Fruit fly (Drosophila melanogaster) whole organism, wandering third instar larva: Measurements from ENCODE around the gene Lsd-1.

Source experiments
- Abd-B ChIP-seq: fragments of >200 bp; optimal IDR thresholded peaks from 2 replicates; lab custom pipeline; 2017; ENCODE audit warnings: missing biosample characterization, missing genetic modification characterization
- CG32264 ChIP-seq: fragments of 200-800 bp; sonication (Bioruptor generic); optimal IDR thresholded peaks from 2 replicates; lab custom pipeline; 2016; ENCODE audit warnings: missing biosample characterization, missing genetic modification characterization
- CG9705 ChIP-seq: fragments of 200-800 bp; sonication (Bioruptor generic); optimal IDR thresholded peaks from 2 replicates; lab custom pipeline; 2018; ENCODE audit warnings: missing biosample characterization, mild to moderate bottlenecking, missing genetic modification characterization
- CrebA ChIP-seq: fragments of 200-800 bp; sonication (Bioruptor generic); optimal IDR thresholded peaks from 2 replicates; lab custom pipeline; 2016; ENCODE audit warnings: missing biosample characterization, mild to moderate bottlenecking, missing genetic modification characterization, borderline replicate concordance
- Dfd ChIP-seq: fragments of >200 bp; optimal IDR thresholded peaks from 2 replicates; lab custom pipeline; 2017; ENCODE audit warnings: missing biosample characterization, missing genetic modification characterization
- Dif ChIP-seq: fragments of 200-275, 200-300 bp; sonication (Bioruptor generic); optimal IDR thresholded peaks from 2 replicates; lab custom pipeline; 2018; ENCODE audit warnings: missing biosample characterization, missing genetic modification characterization; ENCODE audit not compliant: partially characterized antibody
- GATAd ChIP-seq: sonication (Bioruptor generic); optimal IDR thresholded peaks from 2 replicates; lab custom pipeline; 2016; ENCODE audit warnings: missing biosample characterization, missing genetic modification characterization
- HLH106 ChIP-seq: fragments of 200-800 bp; optimal IDR thresholded peaks from 3 replicates; lab custom pipeline; 2019; ENCODE audit warnings: missing biosample characterization, mild to moderate bottlenecking, missing genetic modification characterization, moderate library complexity
- Hnf4 ChIP-seq: fragments of 200-800 bp; sonication (Bioruptor generic); optimal IDR thresholded peaks from 2 replicates; lab custom pipeline; 2016; ENCODE audit warnings: missing biosample characterization, mild to moderate bottlenecking, missing genetic modification characterization
- Hr78 ChIP-seq: fragments of >200 bp; optimal IDR thresholded peaks from 2 replicates; lab custom pipeline; 2017; ENCODE audit warnings: missing biosample characterization, missing genetic modification characterization
- Hr83 ChIP-seq: fragments of 200-300 bp; sonication (Bioruptor generic); optimal IDR thresholded peaks from 2 replicates; lab custom pipeline; 2016; ENCODE audit warnings: missing biosample characterization, mild to moderate bottlenecking, missing genetic modification characterization, moderate library complexity; ENCODE audit not compliant: poor library complexity, severe bottlenecking
- Jra ChIP-seq: sonication (Bioruptor generic); optimal IDR thresholded peaks from 2 replicates; lab custom pipeline; 2016; ENCODE audit warnings: missing biosample characterization, missing genetic modification characterization
- Mio ChIP-seq: sonication (Bioruptor generic); optimal IDR thresholded peaks from 2 replicates; lab custom pipeline; 2016; ENCODE audit warnings: missing biosample characterization, missing genetic modification characterization
- Myc ChIP-seq: fragments of >200 bp; optimal IDR thresholded peaks from 2 replicates; lab custom pipeline; 2017
- N ChIP-seq: fragments of >200 bp; optimal IDR thresholded peaks from 2 replicates; lab custom pipeline; 2018; ENCODE audit warnings: missing biosample characterization, missing external identifiers, missing genetic modification characterization
- OdsH ChIP-seq: fragments of 200-800 bp; sonication (Bioruptor generic); optimal IDR thresholded peaks from 2 replicates; lab custom pipeline; 2016; ENCODE audit warnings: missing biosample characterization, mild to moderate bottlenecking, missing genetic modification characterization
- Rel ChIP-seq, 2 experiments: fragments of 200-800 bp; sonication (Bioruptor generic) in 1 of 2; optimal IDR thresholded peaks; 2 replicates in 1 of 2; 3 replicates in 1 of 2; lab custom pipeline; 2016 to 2019; ENCODE audit warnings: mild to moderate bottlenecking in 2 of 2, missing biosample characterization in 2 of 2, missing genetic modification characterization in 2 of 2, moderate library complexity in 1 of 2
- Sp1 ChIP-seq: fragments of 200-800 bp; sonication (Bioruptor generic); optimal IDR thresholded peaks from 3 replicates; lab custom pipeline; 2019; ENCODE audit warnings: missing biosample characterization, mild to moderate bottlenecking, missing genetic modification characterization, moderate library complexity
- Vsx2 ChIP-seq: fragments of 200-300, 225-300 bp; sonication (Bioruptor generic); optimal IDR thresholded peaks from 2 replicates; lab custom pipeline; 2018; ENCODE audit warnings: missing biosample characterization, missing genetic modification characterization; ENCODE audit not compliant: partially characterized antibody
- br ChIP-seq: fragments of 200-800 bp; sonication (Bioruptor generic); optimal IDR thresholded peaks from 2 replicates; lab custom pipeline; 2016; ENCODE audit warnings: missing biosample characterization, missing genetic modification characterization
- brk ChIP-seq: fragments of 200-800 bp; sonication (Bioruptor generic); optimal IDR thresholded peaks from 2 replicates; lab custom pipeline; 2016; ENCODE audit warnings: missing biosample characterization, mild to moderate bottlenecking, missing genetic modification characterization
- dl ChIP-seq, 2 experiments: fragments of 175-275, 200-275 bp in 1 of 2; fragments of 200-275 bp in 1 of 2; sonication (Bioruptor generic); optimal IDR thresholded peaks; lab custom pipeline; 2018; ENCODE audit warnings: mild to moderate bottlenecking in 2 of 2, missing biosample characterization in 2 of 2, missing genetic modification characterization in 2 of 2, moderate library complexity in 2 of 2; ENCODE audit not compliant: partially characterized antibody in 2 of 2, insufficient read depth in 1 of 2
- dmrt93B ChIP-seq: fragments of 200-800 bp; sonication (Bioruptor generic); optimal IDR thresholded peaks from 2 replicates; lab custom pipeline; 2018; ENCODE audit warnings: missing biosample characterization, mild to moderate bottlenecking, missing genetic modification characterization
- dsf ChIP-seq: sonication (Bioruptor generic); optimal IDR thresholded peaks from 2 replicates; lab custom pipeline; 2016; ENCODE audit warnings: missing biosample characterization, missing genetic modification characterization, borderline replicate concordance
- ey ChIP-seq: fragments of 200-800 bp; sonication (Bioruptor generic); optimal IDR thresholded peaks from 2 replicates; lab custom pipeline; 2016; ENCODE audit warnings: missing biosample characterization, missing genetic modification characterization
- foxo ChIP-seq, 2 experiments: fragments of 200-800 bp; sonication (Bioruptor generic); optimal IDR thresholded peaks; 2 replicates in 1 of 2; 3 replicates in 1 of 2; lab custom pipeline; 2016 to 2017; ENCODE audit warnings: missing biosample characterization in 2 of 2, missing genetic modification characterization in 2 of 2
- fru ChIP-seq: fragments of 200-800 bp; sonication (Bioruptor generic); optimal IDR thresholded peaks from 3 replicates; lab custom pipeline; 2016; ENCODE audit warnings: missing biosample characterization, mild to moderate bottlenecking, missing genetic modification characterization
- h ChIP-seq: fragments of 200-800 bp; sonication (Bioruptor generic); optimal IDR thresholded peaks from 3 replicates; lab custom pipeline; 2016; ENCODE audit warnings: missing biosample characterization, mild to moderate bottlenecking, missing genetic modification characterization
- jim ChIP-seq: fragments of 175-275, 200-325 bp; sonication (Bioruptor generic); optimal IDR thresholded peaks from 2 replicates; lab custom pipeline; 2016; ENCODE audit warnings: missing biosample characterization, mild to moderate bottlenecking, missing genetic modification characterization
- lola ChIP-seq: fragments of >200 bp; optimal IDR thresholded peaks from 2 replicates; lab custom pipeline; 2017; ENCODE audit warnings: missing biosample characterization, missing genetic modification characterization
- pan ChIP-seq: fragments of >200 bp; optimal IDR thresholded peaks from 2 replicates; lab custom pipeline; 2017
- psq ChIP-seq: fragments of 200-800 bp; sonication (Bioruptor generic); optimal IDR thresholded peaks from 3 replicates; lab custom pipeline; 2017; ENCODE audit warnings: missing biosample characterization, mild to moderate bottlenecking, missing genetic modification characterization, moderate library complexity
- rgr ChIP-seq: fragments of 200-800 bp; sonication (Bioruptor generic); optimal IDR thresholded peaks from 3 replicates; lab custom pipeline; 2016; ENCODE audit warnings: missing biosample characterization, mild to moderate bottlenecking, missing genetic modification characterization
- sage ChIP-seq: fragments of 200-800 bp; sonication (Bioruptor generic); optimal IDR thresholded peaks from 2 replicates; lab custom pipeline; 2016; ENCODE audit warnings: missing biosample characterization, mild to moderate bottlenecking, missing genetic modification characterization
- sv ChIP-seq: fragments of 200-800 bp; sonication (Bioruptor generic); optimal IDR thresholded peaks from 3 replicates; lab custom pipeline; 2016; ENCODE audit warnings: missing biosample characterization, missing genetic modification characterization
- tai ChIP-seq: sonication (Bioruptor generic); optimal IDR thresholded peaks from 2 replicates; lab custom pipeline; 2016; ENCODE audit warnings: missing biosample characterization, missing genetic modification characterization
- usp ChIP-seq: fragments of >200 bp; optimal IDR thresholded peaks from 2 replicates; lab custom pipeline; 2017; ENCODE audit warnings: missing biosample characterization, missing genetic modification characterization
- woc ChIP-seq: sonication (Bioruptor generic); optimal IDR thresholded peaks from 2 replicates; lab custom pipeline; 2016; ENCODE audit warnings: missing biosample characterization, mild to moderate bottlenecking, missing genetic modification characterization

The Lsd-1 gene

DNA sequence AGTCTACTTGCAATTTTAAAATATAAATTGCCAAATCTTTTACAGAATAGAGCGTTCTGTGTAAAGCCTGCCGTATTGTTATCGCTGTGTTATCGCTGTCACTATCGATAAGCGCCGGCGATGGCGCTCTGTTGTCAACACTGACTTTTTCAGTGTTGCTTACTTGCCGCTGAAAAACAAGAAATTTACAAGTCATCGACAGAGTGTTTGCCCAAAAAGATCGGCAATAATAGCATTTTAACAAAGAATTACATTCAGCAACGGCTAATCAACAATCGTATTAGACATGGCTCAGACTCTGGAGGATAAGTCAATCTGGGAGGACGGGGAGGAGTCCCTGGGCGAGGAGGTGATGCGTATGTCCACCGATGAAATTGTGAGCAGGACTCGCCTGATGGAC lies 10.9 kb upstream of the Lsd-1 start, which contains the start of the genes RanBP3 and Rpt5:
RanBP3 (minus strand) TSS at position 107 of the 400 bp plus-strand sequence.
Rpt5 (plus strand) TSS at position 149 of the 400 bp plus-strand sequence.
- TF ChIP-seq Jra (GFP tag; lab: Kevin White, UChicago), result no peak
- no peak for TF ChIP-seq jim (GFP tag; lab: Kevin White, UChicago)
- no peak for TF ChIP-seq Vsx2
- no peak for TF ChIP-seq tai (GFP tag; lab: Kevin White, UChicago)
- peak; percentile 85 for TF ChIP-seq h (GFP tag; lab: Kevin White, UChicago)
- TF ChIP-seq brk (GFP tag; lab: Kevin White, UChicago), result no peak
- TF ChIP-seq Myc, result peak; percentile 32
- no peak for TF ChIP-seq sv
- peak; percentile 47 for TF ChIP-seq CG32264 (GFP tag; lab: Kevin White, UChicago)
- TF ChIP-seq Dfd (GFP tag; lab: Kevin White, UChicago), result no peak
- no peak for TF ChIP-seq Abd-B (GFP tag; lab: Kevin White, UChicago)
- peak; percentile 46 for TF ChIP-seq ey
- no peak for TF ChIP-seq dsf (GFP tag; lab: Kevin White, UChicago)
- no peak for TF ChIP-seq Rel (GFP tag; optimal IDR thresholded peaks at IDR 0.05; lab: Kevin White, UChicago)
- peak; percentile 70 for TF ChIP-seq Rel (tag; optimal IDR thresholded peaks at IDR 0.05; lab: Kevin White, UChicago)
- no peak for TF ChIP-seq GATAd (GFP tag; lab: Kevin White, UChicago)
- peak; percentile 44 for TF ChIP-seq Mio (GFP tag; lab: Kevin White, UChicago)
- peak; percentile 67 for TF ChIP-seq Sp1 (GFP tag; lab: Kevin White, UChicago)
- TF ChIP-seq dl (GFP tag; optimal IDR thresholded peaks at IDR 0.05; lab: Kevin White, UChicago; ENCODE audit: insufficient read depth in 1 of 2, partially characterized antibody in 2 of 2), result no peak
- TF ChIP-seq lola (GFP tag; lab: Kevin White, UChicago), result no peak
- no peak for TF ChIP-seq woc
- peak; percentile 53 for TF ChIP-seq CG9705 (GFP tag; lab: Kevin White, UChicago)
- TF ChIP-seq Hr83 (GFP tag; lab: Kevin White, UChicago), result peak; percentile 94
- no peak for TF ChIP-seq dmrt93B (GFP tag; lab: Kevin White, UChicago)
- no peak for TF ChIP-seq Hr78 (GFP tag; lab: Kevin White, UChicago)
- TF ChIP-seq fru, result peak; percentile 71
- TF ChIP-seq HLH106 (tag; lab: Kevin White, UChicago), result peak; percentile 51
- TF ChIP-seq br (GFP tag; lab: Kevin White, UChicago), result peak; percentile 83
- TF ChIP-seq N, result no peak
- peak; percentile 55 for TF ChIP-seq psq (GFP tag; lab: Kevin White, UChicago)
- TF ChIP-seq Dif (GFP tag; lab: Kevin White, UChicago), result peak; percentile 16
- TF ChIP-seq usp (GFP tag; lab: Kevin White, UChicago), result no peak
- TF ChIP-seq OdsH, result peak; percentile 73
- no peak for TF ChIP-seq CrebA
- TF ChIP-seq pan (lab: Kevin White, UChicago), result no peak
- no peak for TF ChIP-seq Hnf4 (GFP tag; lab: Kevin White, UChicago)
- no peak for TF ChIP-seq sage (GFP tag; lab: Kevin White, UChicago)
- TF ChIP-seq rgr, result peak; percentile 86
- TF ChIP-seq foxo (GFP tag; optimal IDR thresholded peaks at IDR 0.05; lab: Kevin White, UChicago), result peak in 1 of 2 experiments; percentile 85

DNA sequence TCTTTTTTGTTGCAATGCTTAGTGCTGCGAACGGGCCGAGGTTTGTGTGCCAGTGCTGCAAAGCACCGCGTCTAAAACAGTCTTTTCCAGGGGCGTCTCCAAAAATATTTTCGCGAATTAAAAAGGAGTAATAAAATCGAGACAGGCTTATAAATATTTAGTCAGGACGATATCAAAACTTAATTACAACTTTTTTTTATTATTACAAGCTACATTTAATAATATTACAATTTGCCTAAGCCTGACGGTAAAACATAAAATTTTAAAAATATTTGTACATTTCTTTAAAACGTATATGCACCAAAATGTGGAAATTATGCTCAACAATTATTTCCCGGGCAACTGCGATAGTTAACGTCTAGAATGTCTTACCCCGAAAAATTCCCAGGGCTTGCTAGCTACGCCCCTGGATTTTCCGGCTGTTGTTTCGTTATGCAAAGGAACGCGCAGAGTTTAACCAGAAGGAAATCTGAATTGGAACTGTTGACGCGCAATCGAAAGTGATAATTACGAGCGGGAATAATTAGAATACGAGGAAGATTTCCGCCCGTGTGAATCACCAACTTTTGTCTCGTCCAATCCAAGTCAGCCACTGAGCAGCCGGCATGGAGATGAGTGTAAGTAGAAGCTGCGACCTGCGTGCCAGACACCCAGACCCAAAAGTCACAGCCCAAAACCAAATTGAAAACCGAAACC lies 5.6 kb upstream of the Lsd-1 start, which contains the start of the genes PTPMT1 and Hrd3:
PTPMT1 (plus strand) TSS at position 428 of the 696 bp plus-strand sequence.
Hrd3 (minus strand) TSS at position 646 of the 696 bp plus-strand sequence.
- TF ChIP-seq Dfd (GFP tag; lab: Kevin White, UChicago) (no peak), CG9705 (GFP tag; lab: Kevin White, UChicago) (peak; percentile 96), Hnf4 (GFP tag; lab: Kevin White, UChicago) (peak; percentile 95), HLH106 (tag; lab: Kevin White, UChicago) (peak; percentile 99), sv (peak; percentile 99), Rel (GFP tag; optimal IDR thresholded peaks at IDR 0.05; lab: Kevin White, UChicago) (peak; percentile 81), Rel (tag; optimal IDR thresholded peaks at IDR 0.05; lab: Kevin White, UChicago) (peak; percentile 89), brk (GFP tag; lab: Kevin White, UChicago) (no peak), br (GFP tag; lab: Kevin White, UChicago) (peak; percentile 98), Hr78 (GFP tag; lab: Kevin White, UChicago) (no peak), Myc (no peak), woc (peak; percentile 94), foxo (GFP tag; optimal IDR thresholded peaks at IDR 0.05; lab: Kevin White, UChicago) (peak; percentile 92 to 99), jim (GFP tag; lab: Kevin White, UChicago) (peak; percentile 68), Mio (GFP tag; lab: Kevin White, UChicago) (peak; percentile 85), CG32264 (GFP tag; lab: Kevin White, UChicago) (peak; percentile 90), OdsH (peak; percentile 98), tai (GFP tag; lab: Kevin White, UChicago) (no peak), fru (peak; percentile 99), psq (GFP tag; lab: Kevin White, UChicago) (peak; percentile 97), Hr83 (GFP tag; lab: Kevin White, UChicago) (peak; percentile 85), ey (peak; percentile 97), Vsx2 (no peak), Dif (GFP tag; lab: Kevin White, UChicago) (peak; percentile 1), Jra (GFP tag; lab: Kevin White, UChicago) (peak; percentile 97), sage (GFP tag; lab: Kevin White, UChicago) (peak; percentile 96), Sp1 (GFP tag; lab: Kevin White, UChicago) (peak; percentile 99), rgr (peak; percentile 98), dmrt93B (GFP tag; lab: Kevin White, UChicago) (peak; percentile 99), h (GFP tag; lab: Kevin White, UChicago) (peak; percentile 99), Abd-B (GFP tag; lab: Kevin White, UChicago) (no peak), pan (lab: Kevin White, UChicago) (no peak), GATAd (GFP tag; lab: Kevin White, UChicago) (peak; percentile 95), lola (GFP tag; lab: Kevin White, UChicago) (no peak), N (no peak), CrebA (no peak), dsf (GFP tag; lab: Kevin White, UChicago) (peak; percentile 93)
